Worm (Caenorhabditis elegans): ENCODE results near the gene xrn-2.

ce11 chrII:14155259-14156023 is at the start of gene xrn-2, which contains the start of gene rpl-43:
- no peak for TF ChIP-seq elt-1 (tag; optimal IDR thresholded peaks at IDR 0.05)
- no peak for TF ChIP-seq mdl-1 (tag; optimal IDR thresholded peaks at IDR 0.05)
- TF ChIP-seq mml-1 (tag; optimal IDR thresholded peaks at IDR 0.05), result no peak
- no peak for TF ChIP-seq ztf-11 (tag; optimal IDR thresholded peaks at IDR 0.05)
- TF ChIP-seq nhr-76 (tag; optimal IDR thresholded peaks at IDR 0.05), result no peak
- TF ChIP-seq elt-3 (tag; optimal IDR thresholded peaks at IDR 0.05), result no peak

Measured in whole organism, L3 larva.